Worm (Caenorhabditis elegans): Measurements from ENCODE around the gene Y116F11A.1.

ce11 chrV:19751124-19751523, 20.7 kb downstream of the Y116F11A.1 start, which contains the start of gene clec-49:
- TF ChIP-seq snpc-4 (tag; optimal IDR thresholded peaks at IDR 0.05) (no peak), nhr-12 (tag; optimal IDR thresholded peaks at IDR 0.05) (no peak)
